Fruit fly (Drosophila melanogaster) whole organism, wandering third instar larva: ENCODE data around the gene ppk11.

ENCODE experiments used
- Abd-B ChIP-seq: fragments of >200 bp; optimal IDR thresholded peaks from 2 replicates; lab custom pipeline; 2017; ENCODE audit warnings: missing biosample characterization, missing genetic modification characterization
- CG9705 ChIP-seq: fragments of 200-800 bp; sonication (Bioruptor generic); optimal IDR thresholded peaks from 2 replicates; lab custom pipeline; 2018; ENCODE audit warnings: missing biosample characterization, mild to moderate bottlenecking, missing genetic modification characterization
- CrebA ChIP-seq: fragments of 200-800 bp; sonication (Bioruptor generic); optimal IDR thresholded peaks from 2 replicates; lab custom pipeline; 2016; ENCODE audit warnings: missing biosample characterization, mild to moderate bottlenecking, missing genetic modification characterization, borderline replicate concordance
- Dif ChIP-seq: fragments of 200-275, 200-300 bp; sonication (Bioruptor generic); optimal IDR thresholded peaks from 2 replicates; lab custom pipeline; 2018; ENCODE audit warnings: missing biosample characterization, missing genetic modification characterization; ENCODE audit not compliant: partially characterized antibody
- GATAd ChIP-seq: sonication (Bioruptor generic); optimal IDR thresholded peaks from 2 replicates; lab custom pipeline; 2016; ENCODE audit warnings: missing biosample characterization, missing genetic modification characterization
- HLH106 ChIP-seq: fragments of 200-800 bp; optimal IDR thresholded peaks from 3 replicates; lab custom pipeline; 2019; ENCODE audit warnings: missing biosample characterization, mild to moderate bottlenecking, missing genetic modification characterization, moderate library complexity
- Hnf4 ChIP-seq: fragments of 200-800 bp; sonication (Bioruptor generic); optimal IDR thresholded peaks from 2 replicates; lab custom pipeline; 2016; ENCODE audit warnings: missing biosample characterization, mild to moderate bottlenecking, missing genetic modification characterization
- Hr83 ChIP-seq: fragments of 200-300 bp; sonication (Bioruptor generic); optimal IDR thresholded peaks from 2 replicates; lab custom pipeline; 2016; ENCODE audit warnings: missing biosample characterization, mild to moderate bottlenecking, missing genetic modification characterization, moderate library complexity; ENCODE audit not compliant: poor library complexity, severe bottlenecking
- Jra ChIP-seq: sonication (Bioruptor generic); optimal IDR thresholded peaks from 2 replicates; lab custom pipeline; 2016; ENCODE audit warnings: missing biosample characterization, missing genetic modification characterization
- Myc ChIP-seq: fragments of >200 bp; optimal IDR thresholded peaks from 2 replicates; lab custom pipeline; 2017
- N ChIP-seq: fragments of >200 bp; optimal IDR thresholded peaks from 2 replicates; lab custom pipeline; 2018; ENCODE audit warnings: missing biosample characterization, missing external identifiers, missing genetic modification characterization
- OdsH ChIP-seq: fragments of 200-800 bp; sonication (Bioruptor generic); optimal IDR thresholded peaks from 2 replicates; lab custom pipeline; 2016; ENCODE audit warnings: missing biosample characterization, mild to moderate bottlenecking, missing genetic modification characterization
- Rel ChIP-seq, 2 experiments: fragments of 200-800 bp; sonication (Bioruptor generic) in 1 of 2; optimal IDR thresholded peaks; 2 replicates in 1 of 2; 3 replicates in 1 of 2; lab custom pipeline; 2016 to 2019; ENCODE audit warnings: mild to moderate bottlenecking in 2 of 2, missing biosample characterization in 2 of 2, missing genetic modification characterization in 2 of 2, moderate library complexity in 1 of 2
- Vsx2 ChIP-seq: fragments of 200-300, 225-300 bp; sonication (Bioruptor generic); optimal IDR thresholded peaks from 2 replicates; lab custom pipeline; 2018; ENCODE audit warnings: missing biosample characterization, missing genetic modification characterization; ENCODE audit not compliant: partially characterized antibody
- br ChIP-seq: fragments of 200-800 bp; sonication (Bioruptor generic); optimal IDR thresholded peaks from 2 replicates; lab custom pipeline; 2016; ENCODE audit warnings: missing biosample characterization, missing genetic modification characterization
- brk ChIP-seq: fragments of 200-800 bp; sonication (Bioruptor generic); optimal IDR thresholded peaks from 2 replicates; lab custom pipeline; 2016; ENCODE audit warnings: missing biosample characterization, mild to moderate bottlenecking, missing genetic modification characterization
- dl ChIP-seq, 2 experiments: fragments of 175-275, 200-275 bp in 1 of 2; fragments of 200-275 bp in 1 of 2; sonication (Bioruptor generic); optimal IDR thresholded peaks; lab custom pipeline; 2018; ENCODE audit warnings: mild to moderate bottlenecking in 2 of 2, missing biosample characterization in 2 of 2, missing genetic modification characterization in 2 of 2, moderate library complexity in 2 of 2; ENCODE audit not compliant: partially characterized antibody in 2 of 2, insufficient read depth in 1 of 2
- dmrt93B ChIP-seq: fragments of 200-800 bp; sonication (Bioruptor generic); optimal IDR thresholded peaks from 2 replicates; lab custom pipeline; 2018; ENCODE audit warnings: missing biosample characterization, mild to moderate bottlenecking, missing genetic modification characterization
- dsf ChIP-seq: sonication (Bioruptor generic); optimal IDR thresholded peaks from 2 replicates; lab custom pipeline; 2016; ENCODE audit warnings: missing biosample characterization, missing genetic modification characterization, borderline replicate concordance
- ey ChIP-seq: fragments of 200-800 bp; sonication (Bioruptor generic); optimal IDR thresholded peaks from 2 replicates; lab custom pipeline; 2016; ENCODE audit warnings: missing biosample characterization, missing genetic modification characterization
- foxo ChIP-seq, 2 experiments: fragments of 200-800 bp; sonication (Bioruptor generic); optimal IDR thresholded peaks; 2 replicates in 1 of 2; 3 replicates in 1 of 2; lab custom pipeline; 2016 to 2017; ENCODE audit warnings: missing biosample characterization in 2 of 2, missing genetic modification characterization in 2 of 2
- fru ChIP-seq: fragments of 200-800 bp; sonication (Bioruptor generic); optimal IDR thresholded peaks from 3 replicates; lab custom pipeline; 2016; ENCODE audit warnings: missing biosample characterization, mild to moderate bottlenecking, missing genetic modification characterization
- h ChIP-seq: fragments of 200-800 bp; sonication (Bioruptor generic); optimal IDR thresholded peaks from 3 replicates; lab custom pipeline; 2016; ENCODE audit warnings: missing biosample characterization, mild to moderate bottlenecking, missing genetic modification characterization
- jim ChIP-seq: fragments of 175-275, 200-325 bp; sonication (Bioruptor generic); optimal IDR thresholded peaks from 2 replicates; lab custom pipeline; 2016; ENCODE audit warnings: missing biosample characterization, mild to moderate bottlenecking, missing genetic modification characterization
- lola ChIP-seq: fragments of >200 bp; optimal IDR thresholded peaks from 2 replicates; lab custom pipeline; 2017; ENCODE audit warnings: missing biosample characterization, missing genetic modification characterization
- psq ChIP-seq: fragments of 200-800 bp; sonication (Bioruptor generic); optimal IDR thresholded peaks from 3 replicates; lab custom pipeline; 2017; ENCODE audit warnings: missing biosample characterization, mild to moderate bottlenecking, missing genetic modification characterization, moderate library complexity
- rgr ChIP-seq: fragments of 200-800 bp; sonication (Bioruptor generic); optimal IDR thresholded peaks from 3 replicates; lab custom pipeline; 2016; ENCODE audit warnings: missing biosample characterization, mild to moderate bottlenecking, missing genetic modification characterization
- sage ChIP-seq: fragments of 200-800 bp; sonication (Bioruptor generic); optimal IDR thresholded peaks from 2 replicates; lab custom pipeline; 2016; ENCODE audit warnings: missing biosample characterization, mild to moderate bottlenecking, missing genetic modification characterization
- usp ChIP-seq: fragments of >200 bp; optimal IDR thresholded peaks from 2 replicates; lab custom pipeline; 2017; ENCODE audit warnings: missing biosample characterization, missing genetic modification characterization
- woc ChIP-seq: sonication (Bioruptor generic); optimal IDR thresholded peaks from 2 replicates; lab custom pipeline; 2016; ENCODE audit warnings: missing biosample characterization, mild to moderate bottlenecking, missing genetic modification characterization

Gene ppk11

dm6 chr2L:9779754-9780153, 4.9 kb upstream of the ppk11 start:
- no peak for TF ChIP-seq Jra
- no peak for TF ChIP-seq Rel (GFP tag; optimal IDR thresholded peaks at IDR 0.05; lab: Kevin White, UChicago)
- peak; percentile 31 for TF ChIP-seq Rel (tag; optimal IDR thresholded peaks at IDR 0.05; lab: Kevin White, UChicago)

dm6 chr2L:9779147-9779546, 4.3 kb upstream of the ppk11 start:
- TF ChIP-seq Rel (GFP tag; optimal IDR thresholded peaks at IDR 0.05; lab: Kevin White, UChicago) (no peak), Rel (tag; optimal IDR thresholded peaks at IDR 0.05; lab: Kevin White, UChicago) (no peak), jim (GFP tag; lab: Kevin White, UChicago) (no peak), Hr83 (GFP tag; lab: Kevin White, UChicago) (no peak), br (GFP tag; lab: Kevin White, UChicago) (no peak), dl (GFP tag; optimal IDR thresholded peaks at IDR 0.05; lab: Kevin White, UChicago; ENCODE audit: insufficient read depth in 1 of 2, partially characterized antibody in 2 of 2) (no peak), usp (GFP tag; lab: Kevin White, UChicago) (no peak), dmrt93B (GFP tag; lab: Kevin White, UChicago) (no peak), dsf (GFP tag; lab: Kevin White, UChicago) (no peak), lola (GFP tag; lab: Kevin White, UChicago) (no peak), CrebA (no peak), fru (GFP tag; lab: Kevin White, UChicago) (no peak), OdsH (GFP tag; lab: Kevin White, UChicago) (no peak), Vsx2 (no peak), Myc (no peak), woc (no peak), GATAd (no peak)

- TF ChIP-seq Myc (no peak), Hr83 (GFP tag; lab: Kevin White, UChicago) (no peak)
Observed at dm6 chr2L:9778416-9778815, 3.6 kb upstream of the ppk11 start.

- TF ChIP-seq Rel (GFP tag; optimal IDR thresholded peaks at IDR 0.05; lab: Kevin White, UChicago) (no peak), Rel (tag; optimal IDR thresholded peaks at IDR 0.05; lab: Kevin White, UChicago) (peak; percentile 95), ey (no peak)
Observed at dm6 chr2L:9777927-9778326, 3.1 kb upstream of the ppk11 start.

dm6 chr2L:9770896-9771295, 3.9 kb downstream of the ppk11 start, which contains the start of gene ppk18:
ppk18 (minus strand) TSS chr2L:9770996.
- no peak for TF ChIP-seq woc
- TF ChIP-seq rgr, result no peak
- no peak for TF ChIP-seq Dif
- no peak for TF ChIP-seq CG9705 (GFP tag; lab: Kevin White, UChicago)
- no peak for TF ChIP-seq Hnf4 (GFP tag; lab: Kevin White, UChicago)
- TF ChIP-seq Abd-B, result no peak
- TF ChIP-seq CrebA, result no peak
- TF ChIP-seq dmrt93B (GFP tag; lab: Kevin White, UChicago), result no peak
- TF ChIP-seq Vsx2, result no peak
- no peak for TF ChIP-seq Hr83 (GFP tag; lab: Kevin White, UChicago)
- no peak for TF ChIP-seq ey
- TF ChIP-seq sage (GFP tag; lab: Kevin White, UChicago), result no peak
- TF ChIP-seq N (GFP tag; lab: Kevin White, UChicago), result no peak

- TF ChIP-seq ey (no peak), CrebA (no peak), brk (GFP tag; lab: Kevin White, UChicago) (no peak), GATAd (no peak), Dif (no peak), sage (GFP tag; lab: Kevin White, UChicago) (no peak), h (GFP tag; lab: Kevin White, UChicago) (no peak)
Observed at dm6 chr2L:9768735-9769134, 6.1 kb downstream of the ppk11 start, which contains the start of gene CG17633. CG17633 (plus strand) TSS chr2L:9769060.

- TF ChIP-seq Hr83 (GFP tag; lab: Kevin White, UChicago), result no peak
- no peak for TF ChIP-seq foxo (GFP tag; optimal IDR thresholded peaks at IDR 0.05; lab: Kevin White, UChicago)
- no peak for TF ChIP-seq Hnf4 (GFP tag; lab: Kevin White, UChicago)
- no peak for TF ChIP-seq Abd-B
- TF ChIP-seq CG9705 (GFP tag; lab: Kevin White, UChicago), result no peak
- TF ChIP-seq Jra, result no peak
- no peak for TF ChIP-seq psq (GFP tag; lab: Kevin White, UChicago)
- TF ChIP-seq HLH106 (tag; lab: Kevin White, UChicago), result no peak
- TF ChIP-seq N (GFP tag; lab: Kevin White, UChicago), result no peak
- TF ChIP-seq dl (GFP tag; optimal IDR thresholded peaks at IDR 0.05; lab: Kevin White, UChicago; ENCODE audit: insufficient read depth in 1 of 2, partially characterized antibody in 2 of 2), result no peak
- no peak for TF ChIP-seq Vsx2
- TF ChIP-seq br (GFP tag; lab: Kevin White, UChicago), result no peak
- TF ChIP-seq lola (GFP tag; lab: Kevin White, UChicago), result no peak
- TF ChIP-seq Myc, result no peak
- TF ChIP-seq sage (GFP tag; lab: Kevin White, UChicago), result no peak
Observed at dm6 chr2L:9766758-9767157, 8.1 kb downstream of the ppk11 start, which contains the start of gene CG4017. CG4017 (plus strand) TSS chr2L:9767058.
